Fruit fly (Drosophila melanogaster): ENCODE results near the gene sd.
A peak's percentile ranks its signal among the peaks of the same experiment; 100 is the strongest.

Gene sd

dm6 chrX:15788235-15789187 lies 15.7 kb upstream of the sd start, which contains the start of gene Rhp:
TSS of gene Rhp (plus strand) at chrX:15788897.
- no peak for TF ChIP-seq CG8301 (tag; optimal IDR thresholded peaks at IDR 0.05)
- no peak for TF ChIP-seq CG10348 (GFP tag; IDR thresholded peaks at IDR 0.05)
- TF ChIP-seq fd96Ca (GFP tag; IDR thresholded peaks at IDR 0.05): no peak
- TF ChIP-seq CG9948 (tag; optimal IDR thresholded peaks at IDR 0.05): peak; percentile 35
- peak; percentile 59 for TF ChIP-seq CG34367 (tag; optimal IDR thresholded peaks at IDR 0.05)
- TF ChIP-seq Ets98B (GFP tag; IDR thresholded peaks at IDR 0.05): peak; percentile 30; the same call in 1 of the 2 replicates
- TF ChIP-seq gl (tag; optimal IDR thresholded peaks at IDR 0.05): peak; percentile 79
- TF ChIP-seq CG32121 (GFP tag; IDR thresholded peaks at IDR 0.05): peak; percentile 19; the same call in 1 of the 2 replicates
- peak; percentile 55 for TF ChIP-seq Snoo (tag; optimal IDR thresholded peaks at IDR 0.05)
- no peak for TF ChIP-seq CG14655 (GFP tag; optimal IDR thresholded peaks at IDR 0.05)
- TF ChIP-seq CG15710 (tag; optimal IDR thresholded peaks at IDR 0.05): peak; percentile 60
- TF ChIP-seq CG12605 (GFP tag; IDR thresholded peaks at IDR 0.05): no peak; the same call in 1 of the 2 replicates
- peak; percentile 35 for TF ChIP-seq EcR (GFP tag; optimal IDR thresholded peaks at IDR 0.05)
- no peak for TF ChIP-seq Pif1B (GFP tag; optimal IDR thresholded peaks at IDR 0.05)
- TF ChIP-seq rn (GFP tag; IDR thresholded peaks at IDR 0.05): no peak
- no peak for TF ChIP-seq Pif1A (GFP tag; optimal IDR thresholded peaks at IDR 0.05)
- peak; percentile 58 for TF ChIP-seq CG17806 (tag; optimal IDR thresholded peaks at IDR 0.05)
- TF ChIP-seq CG4496 (GFP tag; IDR thresholded peaks at IDR 0.05): peak; percentile 59; the same call in 2 of the 3 replicates
- TF ChIP-seq CG8159 (tag; optimal IDR thresholded peaks at IDR 0.05): no peak
- no peak for TF ChIP-seq D1 (tag; optimal IDR thresholded peaks at IDR 0.05)
- no peak for TF ChIP-seq CG13204 (GFP tag; optimal IDR thresholded peaks at IDR 0.05)

- TF ChIP-seq CG32121 (GFP tag; IDR thresholded peaks at IDR 0.05) (0 out of 2 replicates have a peak, but pooled peaks have one; percentile 15), CG12605 (GFP tag; IDR thresholded peaks at IDR 0.05) (0 out of 2 replicates have a peak, but pooled peaks have one; percentile 6), Ets98B (GFP tag; IDR thresholded peaks at IDR 0.05) (0 out of 2 replicates have a peak, but pooled peaks have one; percentile 14), CG4496 (GFP tag; IDR thresholded peaks at IDR 0.05) (peak; percentile 55; the same call in 2 of the 3 replicates)
Observed at dm6 chrX:15795951-15796443, 8.2 kb upstream of the sd start, which contains the start of gene sordd1. TSS of gene sordd1 (minus strand) at chrX:15796028.

- peak; percentile 52; the same call in 2 of the 3 replicates for TF ChIP-seq CG4496 (GFP tag; IDR thresholded peaks at IDR 0.05)
Observed at dm6 chrX:15799085-15799557, 5.0 kb upstream of the sd start, which contains the start of the genes sordd2 and CG15602. TSS of gene sordd2 (minus strand) at chrX:15799162. TSS of gene CG15602 (plus strand) at chrX:15799426.

- 0 out of 3 replicates have a peak, but pooled peaks have one; percentile 32 for TF ChIP-seq CG4496 (GFP tag; IDR thresholded peaks at IDR 0.05)
- TF ChIP-seq D1 (tag; optimal IDR thresholded peaks at IDR 0.05): no peak
- no peak for TF ChIP-seq gl (tag; optimal IDR thresholded peaks at IDR 0.05)
- no peak for TF ChIP-seq CG32121 (GFP tag; IDR thresholded peaks at IDR 0.05)
- TF ChIP-seq CG9948 (tag; optimal IDR thresholded peaks at IDR 0.05): peak; percentile 21
- TF ChIP-seq rn (GFP tag; IDR thresholded peaks at IDR 0.05): no peak
- no peak for TF ChIP-seq CG8301 (tag; optimal IDR thresholded peaks at IDR 0.05)
- TF ChIP-seq fd96Ca (GFP tag; IDR thresholded peaks at IDR 0.05): no peak
- peak; percentile 22 for TF ChIP-seq CG17806 (tag; optimal IDR thresholded peaks at IDR 0.05)
- TF ChIP-seq CG15710 (tag; optimal IDR thresholded peaks at IDR 0.05): peak; percentile 3
- TF ChIP-seq CG10348 (GFP tag; IDR thresholded peaks at IDR 0.05): no peak
- no peak for TF ChIP-seq CG14655 (GFP tag; optimal IDR thresholded peaks at IDR 0.05)
- TF ChIP-seq CG8159 (tag; optimal IDR thresholded peaks at IDR 0.05): peak; percentile 22
- TF ChIP-seq CG34367 (tag; optimal IDR thresholded peaks at IDR 0.05): peak; percentile 0
- no peak for TF ChIP-seq Ets98B (GFP tag; IDR thresholded peaks at IDR 0.05)
- no peak for TF ChIP-seq CG13204 (GFP tag; optimal IDR thresholded peaks at IDR 0.05)
Observed at dm6 chrX:15802880-15803650, 1.1 kb upstream of the sd start.

dm6 chrX:15804790-15805189 lies 620 bp downstream of the sd start:
- TF ChIP-seq gl (tag; optimal IDR thresholded peaks at IDR 0.05) (no peak), CG17806 (tag; optimal IDR thresholded peaks at IDR 0.05) (peak; percentile 22), CG15710 (tag; optimal IDR thresholded peaks at IDR 0.05) (peak; percentile 17), CG9948 (tag; optimal IDR thresholded peaks at IDR 0.05) (peak; percentile 18), Ets98B (GFP tag; IDR thresholded peaks at IDR 0.05) (peak; percentile 38; the same call in 1 of the 2 replicates), D1 (tag; optimal IDR thresholded peaks at IDR 0.05) (no peak), CG8159 (tag; optimal IDR thresholded peaks at IDR 0.05) (peak; percentile 26), CG8301 (tag; optimal IDR thresholded peaks at IDR 0.05) (peak; percentile 18), CG12605 (GFP tag; IDR thresholded peaks at IDR 0.05) (0 out of 2 replicates have a peak, but pooled peaks have one; percentile 18), CG4496 (GFP tag; IDR thresholded peaks at IDR 0.05) (peak; percentile 65; the same call in 1 of the 3 replicates), Pif1B (GFP tag; optimal IDR thresholded peaks at IDR 0.05) (no peak), Pif1A (GFP tag; optimal IDR thresholded peaks at IDR 0.05) (peak; percentile 3), EcR (GFP tag; optimal IDR thresholded peaks at IDR 0.05) (no peak), fd96Ca (GFP tag; IDR thresholded peaks at IDR 0.05) (0 out of 3 replicates have a peak, but pooled peaks have one; percentile 47), CG14655 (GFP tag; optimal IDR thresholded peaks at IDR 0.05) (peak; percentile 48)
